Worm (Caenorhabditis elegans): Measurements from ENCODE around the gene srf-3.

- TF ChIP-seq snpc-4 (tag; optimal IDR thresholded peaks at IDR 0.05), result no peak
- TF ChIP-seq unc-39 (tag; optimal IDR thresholded peaks at IDR 0.05), result no peak
- no peak for TF ChIP-seq pha-4 (tag; optimal IDR thresholded peaks at IDR 0.05)
- TF ChIP-seq nhr-12 (tag; optimal IDR thresholded peaks at IDR 0.05), result no peak
- TF ChIP-seq elt-1 (tag; optimal IDR thresholded peaks at IDR 0.05; ENCODE audit: borderline replicate concordance, insufficient read depth), result no peak
- TF ChIP-seq cnd-1 (tag; optimal IDR thresholded peaks at IDR 0.05), result no peak
- no peak for TF ChIP-seq ztf-11 (tag; optimal IDR thresholded peaks at IDR 0.05)
- TF ChIP-seq mep-1 (tag; optimal IDR thresholded peaks at IDR 0.05), result no peak
These were observed 3.7 kb upstream of the srf-3 start, which contains the start of gene txt-19 for ce11 chrIV:12845596-12845995.

All from whole organism, mixed stage, embryonic.